Fruit fly (Drosophila melanogaster) whole organism, embryonic: ENCODE results near the gene rictor.

Source experiments
- Adf1 ChIP-seq: fragments of 200-800 bp; sonication (Bioruptor generic); IDR thresholded peaks from 2 replicates; pipeline ENCODE4 v1.3.6; 2022; ENCODE audit warnings: missing biosample characterization, missing genetic modification characterization
- Bgb ChIP-seq: fragments of 200-800 bp; sonication (Bioruptor generic); IDR thresholded peaks from 2 replicates; pipeline ENCODE4 v1.3.6; 2022; ENCODE audit warnings: missing biosample characterization, missing genetic modification characterization; ENCODE audit not compliant: partially characterized antibody
- CG10321 ChIP-seq: fragments of 200-800 bp; sonication (Bioruptor generic); IDR thresholded peaks from 2 replicates; pipeline ENCODE4 v1.3.6; 2022; ENCODE audit warnings: missing biosample characterization, missing genetic modification characterization
- CG10654 ChIP-seq: fragments of 200-800 bp; sonication (Bioruptor generic); optimal IDR thresholded peaks from 2 replicates; lab custom pipeline; 2016; ENCODE audit warnings: missing biosample characterization, missing genetic modification characterization
- CG12071 ChIP-seq: fragments of 200-800 bp; sonication (Bioruptor generic); optimal IDR thresholded peaks from 3 replicates; lab custom pipeline; 2018; ENCODE audit warnings: missing biosample characterization, mild to moderate bottlenecking, missing genetic modification characterization
- CG12659 ChIP-seq: fragments of 200-800 bp; sonication (Bioruptor generic); optimal IDR thresholded peaks from 3 replicates; lab custom pipeline; 2017; ENCODE audit warnings: mild to moderate bottlenecking, missing biosample characterization, missing genetic modification reagents, missing genetic modification characterization
- CG12769 ChIP-seq: fragments of 200-800 bp; sonication (Bioruptor generic); optimal IDR thresholded peaks from 2 replicates; lab custom pipeline; 2019; ENCODE audit warnings: missing biosample characterization, mild to moderate bottlenecking, missing genetic modification characterization, moderate library complexity
- CG13775 ChIP-seq: fragments of 200-800 bp; sonication (Bioruptor generic); optimal IDR thresholded peaks from 3 replicates; lab custom pipeline; 2017; ENCODE audit warnings: missing biosample characterization, mild to moderate bottlenecking, missing genetic modification characterization
- CG13894 ChIP-seq: fragments of 200-800 bp; sonication (Bioruptor generic); optimal IDR thresholded peaks from 3 replicates; lab custom pipeline; 2018; ENCODE audit warnings: missing biosample characterization, mild to moderate bottlenecking, missing genetic modification characterization, moderate library complexity
- CG14667 ChIP-seq: fragments of 200-800 bp; sonication (Bioruptor generic); IDR thresholded peaks from 2 replicates; pipeline ENCODE4 v1.3.6; 2022; ENCODE audit warnings: missing biosample characterization, missing genetic modification characterization
- CG1529 ChIP-seq: fragments of 200-800 bp; sonication (Bioruptor generic); optimal IDR thresholded peaks from 3 replicates; lab custom pipeline; 2018; ENCODE audit warnings: missing biosample characterization, missing genetic modification characterization
- CG4328 ChIP-seq: fragments of 200-800 bp; sonication (Bioruptor generic); optimal IDR thresholded peaks from 3 replicates; lab custom pipeline; 2017; ENCODE audit warnings: missing biosample characterization, missing genetic modification reagents, missing genetic modification characterization
- CG6813 ChIP-seq: fragments of 200-800 bp; sonication (Bioruptor generic); optimal IDR thresholded peaks from 2 replicates; lab custom pipeline; 2017; ENCODE audit warnings: missing biosample characterization, missing genetic modification characterization, mild to moderate bottlenecking, moderate library complexity, missing genetic modification reagents
- CG7271 ChIP-seq: fragments of 200-800 bp; sonication (Bioruptor generic); optimal IDR thresholded peaks from 2 replicates; lab custom pipeline; 2018; ENCODE audit warnings: missing biosample characterization, mild to moderate bottlenecking, missing genetic modification characterization, moderate library complexity
- CG7745 ChIP-seq: fragments of 200-800 bp; sonication (Bioruptor generic); optimal IDR thresholded peaks from 2 replicates; lab custom pipeline; 2018; ENCODE audit warnings: missing biosample characterization, mild to moderate bottlenecking, missing genetic modification characterization, moderate library complexity
- CG9817 ChIP-seq: fragments of 200-800 bp; sonication (Bioruptor generic); optimal IDR thresholded peaks from 2 replicates; lab custom pipeline; 2018; ENCODE audit warnings: missing biosample characterization, mild to moderate bottlenecking, missing genetic modification characterization, moderate library complexity
- Dref ChIP-seq: fragments of 200-800 bp; sonication (Bioruptor generic); IDR thresholded peaks from 2 replicates; pipeline ENCODE4 v1.3.6; 2022; ENCODE audit warnings: missing biosample characterization, missing genetic modification characterization
- Fer3 ChIP-seq: fragments of 200-800 bp; sonication (Bioruptor generic); optimal IDR thresholded peaks from 2 replicates; lab custom pipeline; 2018; ENCODE audit warnings: missing biosample characterization, mild to moderate bottlenecking, missing genetic modification characterization, moderate library complexity
- GATAe ChIP-seq: fragments of 200-800 bp; sonication (Bioruptor generic); conservative IDR thresholded peaks from 2 replicates; pipeline ENCODE4 v1.3.6; 2022; ENCODE audit warnings: missing biosample characterization, missing genetic modification characterization
- Gug ChIP-seq: fragments of 200-800 bp; sonication (Bioruptor generic); IDR thresholded peaks from 4 replicates; pipeline ENCODE4 v1.3.6; 2022; ENCODE audit warnings: missing biosample characterization, missing genetic modification characterization
- H15 ChIP-seq: fragments of 200-800 bp; sonication (Bioruptor generic); IDR thresholded peaks from 3 replicates; pipeline ENCODE4 v1.3.6; 2022; ENCODE audit warnings: missing biosample characterization, missing genetic modification characterization
- Hmr ChIP-seq: fragments of 200-800 bp; sonication (Bioruptor generic); optimal IDR thresholded peaks from 3 replicates; lab custom pipeline; 2017; ENCODE audit warnings: mild to moderate bottlenecking, missing biosample characterization, missing genetic modification reagents, missing genetic modification characterization
- Jarid2 ChIP-seq: fragments of 200-800 bp; sonication (Bioruptor generic); optimal IDR thresholded peaks from 3 replicates; lab custom pipeline; 2017; ENCODE audit warnings: mild to moderate bottlenecking, missing biosample characterization, missing genetic modification reagents, missing genetic modification characterization
- MESR4 ChIP-seq: fragments of 200-800 bp; sonication (Bioruptor generic); optimal IDR thresholded peaks from 2 replicates; lab custom pipeline; 2018; ENCODE audit warnings: missing biosample characterization, mild to moderate bottlenecking, missing genetic modification characterization, moderate library complexity
- MTF-1 ChIP-seq: fragments of 200-800 bp; sonication (Bioruptor generic); optimal IDR thresholded peaks from 2 replicates; lab custom pipeline; 2018; ENCODE audit warnings: missing biosample characterization, mild to moderate bottlenecking, missing genetic modification characterization, borderline replicate concordance
- Myb ChIP-seq: fragments of 200-800 bp; sonication (Bioruptor generic); optimal IDR thresholded peaks from 2 replicates; lab custom pipeline; 2016; ENCODE audit warnings: missing biosample characterization, missing genetic modification characterization
- Sin3A ChIP-seq: fragments of >200 bp; optimal IDR thresholded peaks from 2 replicates; lab custom pipeline; 2018
- Spps ChIP-seq: fragments of 200-800 bp; sonication (Bioruptor generic); optimal IDR thresholded peaks from 2 replicates; lab custom pipeline; 2018; ENCODE audit warnings: missing biosample characterization, mild to moderate bottlenecking, missing genetic modification characterization
- Stat92E ChIP-seq, 3 experiments: fragments of >200 bp in 2 of 3; fragments of 200-800 bp in 1 of 3; sonication (Bioruptor generic) in 1 of 3; optimal IDR thresholded peaks; 2 replicates each; lab custom pipeline; 2017 to 2019; ENCODE audit warnings: missing biosample characterization in 3 of 3, missing genetic modification characterization in 3 of 3, mild to moderate bottlenecking in 1 of 3, moderate library complexity in 1 of 3
- Taf1 ChIP-seq: fragments of 200-800 bp; sonication (Bioruptor generic); IDR thresholded peaks from 2 replicates; pipeline ENCODE4 v1.3.6; 2022; ENCODE audit warnings: missing biosample characterization, missing genetic modification characterization
- Trl ChIP-seq, 3 experiments: fragments of >200 bp in 2 of 3; fragments of 200-800 bp in 1 of 3; sonication (Bioruptor generic) in 1 of 3; optimal IDR thresholded peaks; 2 replicates in 1 of 3; 3 replicates in 2 of 3; lab custom pipeline; 2016 to 2017; ENCODE audit warnings: missing biosample characterization in 1 of 3, missing genetic modification characterization in 1 of 3
- ap ChIP-seq: fragments of 200-800 bp; sonication (Bioruptor generic); IDR thresholded peaks from 2 replicates; pipeline ENCODE4 v1.3.6; 2022; ENCODE audit warnings: missing biosample characterization, missing genetic modification characterization
- ase ChIP-seq: fragments of 200-800 bp; sonication (Bioruptor generic); IDR thresholded peaks from 3 replicates; pipeline ENCODE4 v1.3.6; 2022; ENCODE audit warnings: missing biosample characterization, missing genetic modification characterization
- bbx ChIP-seq: fragments of 200-800 bp; sonication (Bioruptor generic); IDR thresholded peaks from 2 replicates; pipeline ENCODE4 v1.3.6; 2022; ENCODE audit warnings: missing biosample characterization, missing genetic modification characterization; ENCODE audit not compliant: partially characterized antibody
- ci ChIP-seq: fragments of 200-800 bp; sonication (Bioruptor generic); IDR thresholded peaks from 3 replicates; pipeline ENCODE4 v1.3.6; 2022; ENCODE audit warnings: missing biosample characterization, missing genetic modification characterization
- corto ChIP-seq: fragments of 200-800 bp; sonication (Bioruptor generic); optimal IDR thresholded peaks from 2 replicates; lab custom pipeline; 2016; ENCODE audit warnings: missing biosample characterization, mild to moderate bottlenecking, missing genetic modification characterization, moderate library complexity
- crol ChIP-seq: fragments of 200-800 bp; sonication (Bioruptor generic); IDR thresholded peaks from 2 replicates; pipeline ENCODE4 v1.3.6; 2022; ENCODE audit warnings: missing biosample characterization, missing genetic modification characterization
- esg ChIP-seq: fragments of 200-800 bp; sonication (Bioruptor generic); conservative IDR thresholded peaks from 2 replicates; pipeline ENCODE4 v1.3.6; 2022; ENCODE audit warnings: missing biosample characterization, missing genetic modification characterization
- grau ChIP-seq: fragments of 200-800 bp; optimal IDR thresholded peaks from 3 replicates; lab custom pipeline; 2019; ENCODE audit warnings: missing biosample characterization, mild to moderate bottlenecking, missing genetic modification characterization, moderate library complexity
- jumu ChIP-seq: fragments of 200-800 bp; sonication (Bioruptor generic); optimal IDR thresholded peaks from 3 replicates; lab custom pipeline; 2016; ENCODE audit warnings: missing biosample characterization, missing genetic modification characterization
- maf-S ChIP-seq: fragments of 200-800 bp; sonication (Bioruptor generic); optimal IDR thresholded peaks from 2 replicates; lab custom pipeline; 2016; ENCODE audit warnings: missing biosample characterization, missing genetic modification characterization
- nerfin-1 ChIP-seq: fragments of 200-800 bp; sonication (Bioruptor generic); optimal IDR thresholded peaks from 3 replicates; lab custom pipeline; 2019; ENCODE audit warnings: missing biosample characterization, mild to moderate bottlenecking, missing genetic modification characterization, moderate library complexity
- pb ChIP-seq: fragments of 200-800 bp; sonication (Bioruptor generic); optimal IDR thresholded peaks from 3 replicates; lab custom pipeline; 2016; ENCODE audit warnings: missing biosample characterization, missing genetic modification characterization
- psq ChIP-seq: fragments of 200-800 bp; sonication (Bioruptor generic); optimal IDR thresholded peaks from 2 replicates; lab custom pipeline; 2017; ENCODE audit warnings: missing biosample characterization, missing genetic modification characterization
- sisA ChIP-seq: fragments of 200-800 bp; sonication (Bioruptor generic); IDR thresholded peaks from 2 replicates; pipeline ENCODE4 v1.3.6; 2022; ENCODE audit warnings: missing biosample characterization, missing genetic modification characterization
- sna ChIP-seq: fragments of 200-800 bp; sonication (Bioruptor generic); IDR thresholded peaks from 2 replicates; pipeline ENCODE4 v1.3.6; 2022; ENCODE audit warnings: missing biosample characterization, missing genetic modification characterization; ENCODE audit not compliant: partially characterized antibody
- trem ChIP-seq: fragments of 200-800 bp; optimal IDR thresholded peaks from 3 replicates; lab custom pipeline; 2019; ENCODE audit warnings: missing biosample characterization, mild to moderate bottlenecking, missing genetic modification characterization, moderate library complexity
- vnd ChIP-seq: fragments of 200-800 bp; sonication (Bioruptor generic); IDR thresholded peaks from 3 replicates; pipeline ENCODE4 v1.3.6; 2022; ENCODE audit warnings: missing biosample characterization, missing genetic modification characterization; ENCODE audit not compliant: partially characterized antibody
- z ChIP-seq: fragments of 200-800 bp; sonication (Bioruptor generic); IDR thresholded peaks from 3 replicates; pipeline ENCODE4 v1.3.6; 2022; ENCODE audit warnings: missing biosample characterization, missing genetic modification characterization
- zf30C ChIP-seq: fragments of 200-800 bp; sonication (Bioruptor generic); optimal IDR thresholded peaks from 3 replicates; lab custom pipeline; 2018; ENCODE audit warnings: missing biosample characterization, mild to moderate bottlenecking, missing genetic modification characterization

rictor gene

DNA sequence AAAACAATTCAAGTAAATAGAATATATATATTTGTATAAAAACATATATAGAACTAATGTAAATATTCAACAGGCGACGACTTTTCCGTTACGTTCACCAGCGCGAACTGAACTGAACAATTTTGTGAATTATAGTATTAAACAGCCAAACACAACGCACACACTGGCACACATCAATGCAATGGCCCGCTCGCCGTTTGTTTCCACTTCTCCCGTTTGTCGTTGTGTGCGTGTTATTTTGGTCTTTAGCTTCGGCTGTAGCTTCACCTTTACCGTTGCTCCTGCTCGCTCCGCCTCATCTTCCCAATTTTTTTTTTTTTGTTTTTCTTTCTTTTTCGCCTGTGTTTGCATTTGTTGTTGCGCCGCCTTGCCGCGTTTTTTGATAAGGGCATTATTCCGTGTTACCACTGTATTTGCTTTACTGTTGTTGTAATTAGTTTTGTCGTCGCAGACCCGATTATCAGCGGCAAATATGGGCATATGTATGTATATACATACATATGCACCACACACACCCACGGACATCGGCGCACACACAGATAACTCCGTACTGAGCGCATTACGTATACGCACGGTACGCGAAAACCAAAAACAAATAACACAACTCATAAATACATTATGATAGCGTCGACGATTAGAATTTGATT lies 46.9 kb upstream of the rictor start, which contains the start of gene CG8051 (continued):
- TF ChIP-seq ap (GFP tag; lab: Robert Waterston, UW) (no peak), crol (no peak), MESR4 (no peak), nerfin-1 (tag; lab: Kevin White, UChicago) (peak; percentile 16), Sin3A (lab: Kevin White, UChicago) (no peak), Adf1 (peak; percentile 32; the same call in 1 of the 2 replicates), CG12769 (tag; lab: Kevin White, UChicago) (no peak), corto (no peak), Gug (no peak), MTF-1 (GFP tag; lab: Kevin White, UChicago) (peak; percentile 42), CG13775 (GFP tag; lab: Kevin White, UChicago) (no peak), sna (GFP tag; lab: Robert Waterston, UW) (no peak), CG9817 (tag; lab: Kevin White, UChicago) (no peak), GATAe (GFP tag; lab: Robert Waterston, UW) (no peak), ci (GFP tag; lab: Robert Waterston, UW) (no peak), jumu (GFP tag; lab: Kevin White, UChicago) (peak; percentile 6), Spps (tag; lab: Kevin White, UChicago) (no peak), vnd (no peak), sisA (GFP tag; lab: Robert Waterston, UW) (no peak), CG14667 (GFP tag; lab: Robert Waterston, UW) (no peak), Jarid2 (GFP tag; lab: Kevin White, UChicago) (no peak), CG4328 (GFP tag; lab: Kevin White, UChicago) (no peak), bbx (GFP tag; lab: Robert Waterston, UW) (no peak), Taf1 (no peak; the same call in 1 of the 2 replicates), ase (GFP tag; lab: Robert Waterston, UW) (no peak), H15 (GFP tag; lab: Robert Waterston, UW) (no peak), trem (tag; lab: Kevin White, UChicago) (no peak), CG6813 (GFP tag; lab: Kevin White, UChicago) (peak; percentile 33), pb (no peak), Dref (GFP tag; lab: Robert Waterston, UW) (no peak), CG10321 (GFP tag; lab: Robert Waterston, UW) (no peak), CG10654 (GFP tag; lab: Kevin White, UChicago) (no peak), Stat92E (GFP tag; optimal IDR thresholded peaks at IDR 0.05; lab: Kevin White, UChicago) (no peak), CG12659 (GFP tag; lab: Kevin White, UChicago) (no peak), psq (GFP tag; lab: Kevin White, UChicago) (peak; percentile 33), CG7271 (tag; lab: Kevin White, UChicago) (no peak), z (GFP tag; lab: Robert Waterston, UW) (no peak), Trl (optimal IDR thresholded peaks at IDR 0.05; lab: Kevin White, UChicago) (no peak), Trl (GFP tag; optimal IDR thresholded peaks at IDR 0.05; lab: Kevin White, UChicago) (peak; percentile 9), esg (GFP tag; lab: Robert Waterston, UW) (no peak), CG1529 (GFP tag; lab: Kevin White, UChicago) (no peak), grau (peak; percentile 90), Bgb (GFP tag; lab: Robert Waterston, UW) (no peak), CG12071 (GFP tag; lab: Kevin White, UChicago) (no peak), CG13894 (tag; lab: Kevin White, UChicago) (no peak), zf30C (no peak), Hmr (GFP tag; lab: Kevin White, UChicago) (peak; percentile 8), Fer3 (tag; lab: Kevin White, UChicago) (no peak), CG7745 (tag; lab: Kevin White, UChicago) (no peak), maf-S (GFP tag; lab: Kevin White, UChicago) (no peak), Myb (GFP tag; lab: Kevin White, UChicago) (peak; percentile 11)
